Worm (Caenorhabditis elegans) whole organism, L3 larva: ENCODE measurements around the gene ddx-23.

Experiments
- ceh-9 ChIP-seq: sonication (generic microtip); optimal IDR thresholded peaks from 2 replicates; lab custom pipeline; 2018; ENCODE audit warnings: missing biosample characterization, missing genetic modification characterization
- egl-27 ChIP-seq: sonication (generic microtip); optimal IDR thresholded peaks from 4 replicates; lab custom pipeline; 2017; ENCODE audit warnings: missing biosample characterization, missing genetic modification reagents, missing genetic modification characterization
- skn-1 ChIP-seq: fragments of 150-350 bp; optimal IDR thresholded peaks from 2 replicates; lab custom pipeline; 2014; ENCODE audit warnings: missing biosample characterization, missing genetic modification characterization
- snpc-4 ChIP-seq: fragments of 150-350 bp; optimal IDR thresholded peaks from 2 replicates; lab custom pipeline; 2014; ENCODE audit warnings: missing biosample characterization, missing genetic modification characterization
- tbx-2 ChIP-seq: sonication (generic microtip); optimal IDR thresholded peaks from 2 replicates; lab custom pipeline; 2016; ENCODE audit warnings: mild to moderate bottlenecking, missing genetic modification characterization, missing compliant biosample characterization
- unc-39 ChIP-seq: sonication (generic microtip); optimal IDR thresholded peaks from 4 replicates; lab custom pipeline; 2017; ENCODE audit warnings: missing biosample characterization, missing genetic modification characterization
- zag-1 ChIP-seq: fragments of 150-350 bp; optimal IDR thresholded peaks from 2 replicates; lab custom pipeline; 2014; ENCODE audit warnings: missing biosample characterization, missing genetic modification characterization

DNA sequence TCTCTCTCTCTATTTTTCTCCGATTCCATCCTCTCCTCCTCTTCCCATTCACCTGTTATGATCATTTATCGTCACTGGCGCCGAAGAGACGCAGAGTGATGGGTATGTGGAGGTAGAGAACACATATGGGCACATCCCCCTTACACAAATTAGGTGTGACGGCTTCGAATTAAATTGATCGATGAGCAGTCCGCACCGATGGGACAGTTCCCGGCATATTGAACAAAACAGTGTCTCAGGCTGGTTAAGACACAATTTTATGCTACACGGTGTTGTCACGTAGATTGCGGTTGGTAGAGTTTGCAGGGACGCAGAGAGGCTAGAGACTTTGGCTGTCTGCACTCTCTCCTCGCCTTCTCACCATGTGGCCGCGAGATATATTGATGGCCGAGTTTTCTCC lies 38.3 kb downstream of the ddx-23 start, which contains the start of gene R12B2.7:
- TF ChIP-seq snpc-4 (tag; lab: Kevin White, UChicago): no peak
- TF ChIP-seq skn-1 (tag; lab: Kevin White, UChicago): no peak
- no peak for TF ChIP-seq tbx-2
- no peak for TF ChIP-seq unc-39 (tag; lab: Kevin White, UChicago)
- no peak for TF ChIP-seq ceh-9 (tag; lab: Kevin White, UChicago)
- TF ChIP-seq zag-1 (tag; lab: Kevin White, UChicago): no peak
- TF ChIP-seq egl-27 (tag; lab: Kevin White, UChicago): no peak
